Worm (Caenorhabditis elegans) whole organism, L2 larva: Measurements from ENCODE around the gene nhr-126.

Experiments
- C34F6.9 ChIP-seq: fragments of 150-350 bp; optimal IDR thresholded peaks from 2 replicates; lab custom pipeline; 2014; ENCODE audit warnings: missing biosample characterization, missing genetic modification characterization
- F13H6.1 ChIP-seq: sonication (generic microtip); optimal IDR thresholded peaks from 2 replicates; lab custom pipeline; 2016; ENCODE audit warnings: missing genetic modification characterization, missing compliant biosample characterization
- R02D3.7 ChIP-seq: fragments of 150-350 bp; optimal IDR thresholded peaks from 2 replicates; lab custom pipeline; 2014; ENCODE audit warnings: missing biosample characterization, missing genetic modification characterization
- Y55F3AM.14 ChIP-seq: fragments of 200-800 bp; sonication (Bioruptor generic); optimal IDR thresholded peaks from 2 replicates; lab custom pipeline; 2018; ENCODE audit warnings: mild to moderate bottlenecking, missing genetic modification characterization, missing compliant biosample characterization
- ZK546.5 ChIP-seq: sonication (generic microtip); optimal IDR thresholded peaks from 2 replicates; lab custom pipeline; 2017; ENCODE audit warnings: missing biosample characterization, missing genetic modification characterization
- alr-1 ChIP-seq: fragments of 150-350 bp; optimal IDR thresholded peaks from 2 replicates; lab custom pipeline; 2014; ENCODE audit warnings: missing biosample characterization, missing genetic modification characterization
- aly-2 ChIP-seq: fragments of 150-350 bp; optimal IDR thresholded peaks from 2 replicates; lab custom pipeline; 2014; ENCODE audit warnings: missing biosample characterization, missing genetic modification characterization
- blmp-1 ChIP-seq: sonication (generic microtip); optimal IDR thresholded peaks from 2 replicates; lab custom pipeline; 2017; ENCODE audit warnings: missing genetic modification characterization, mild to moderate bottlenecking, missing compliant biosample characterization, antibody characterized with exemption, moderate library complexity; ENCODE audit not compliant: insufficient read depth
- ceh-16 ChIP-seq: fragments of 150-350 bp; optimal IDR thresholded peaks from 2 replicates; lab custom pipeline; 2014; ENCODE audit warnings: missing biosample characterization, missing genetic modification characterization
- ceh-82 ChIP-seq: fragments of 150-350 bp; optimal IDR thresholded peaks from 2 replicates; lab custom pipeline; 2014; ENCODE audit warnings: missing biosample characterization, missing genetic modification characterization
- crh-2 ChIP-seq: sonication (generic microtip); optimal IDR thresholded peaks from 2 replicates; lab custom pipeline; 2017; ENCODE audit warnings: missing biosample characterization, missing genetic modification characterization
- elt-1 ChIP-seq: fragments of 150-350 bp; optimal IDR thresholded peaks from 2 replicates; lab custom pipeline; 2014; ENCODE audit warnings: missing biosample characterization, missing genetic modification characterization
- fos-1 ChIP-seq: fragments of 150-350 bp; optimal IDR thresholded peaks from 2 replicates; lab custom pipeline; 2014; ENCODE audit warnings: missing biosample characterization, missing genetic modification characterization
- gmeb-1 ChIP-seq: fragments of 150-350 bp; optimal IDR thresholded peaks from 2 replicates; lab custom pipeline; 2014; ENCODE audit warnings: missing biosample characterization, missing genetic modification characterization
- lin-11 ChIP-seq: fragments of 150-350 bp; sonication (generic microtip); optimal IDR thresholded peaks from 2 replicates; lab custom pipeline; 2014; ENCODE audit warnings: missing biosample characterization, missing genetic modification characterization, inconsistent platforms, mixed read lengths
- lin-13 ChIP-seq: fragments of 150-350 bp; optimal IDR thresholded peaks from 2 replicates; lab custom pipeline; 2014; ENCODE audit warnings: missing biosample characterization, missing genetic modification reagents, missing genetic modification characterization
- lin-39 ChIP-seq: fragments of 150-350 bp; optimal IDR thresholded peaks from 2 replicates; lab custom pipeline; 2014; ENCODE audit warnings: missing biosample characterization, missing genetic modification reagents, missing genetic modification characterization
- lsy-2 ChIP-seq, 2 experiments: fragments of 150-350 bp in 1 of 2; sonication (generic microtip) in 1 of 2; optimal IDR thresholded peaks; 2 replicates each; lab custom pipeline; 2014 to 2017; ENCODE audit warnings: missing biosample characterization in 2 of 2, missing genetic modification characterization in 2 of 2
- mab-5 ChIP-seq: fragments of 150-350 bp; optimal IDR thresholded peaks from 2 replicates; lab custom pipeline; 2014; ENCODE audit warnings: missing biosample characterization, missing genetic modification characterization
- nhr-10 ChIP-seq: sonication (generic microtip); optimal IDR thresholded peaks from 2 replicates; lab custom pipeline; 2017; ENCODE audit warnings: missing biosample characterization, missing genetic modification characterization
- nhr-11 ChIP-seq: fragments of 150-350 bp; optimal IDR thresholded peaks from 2 replicates; lab custom pipeline; 2014; ENCODE audit warnings: missing biosample characterization, missing genetic modification characterization
- nhr-12 ChIP-seq: fragments of 150-350 bp; optimal IDR thresholded peaks from 2 replicates; lab custom pipeline; 2014; ENCODE audit warnings: missing biosample characterization, missing genetic modification characterization
- nhr-129 ChIP-seq: fragments of 150-350 bp; optimal IDR thresholded peaks from 2 replicates; lab custom pipeline; 2014; ENCODE audit warnings: missing biosample characterization, missing genetic modification characterization
- nhr-21 ChIP-seq: fragments of 150-350 bp; optimal IDR thresholded peaks from 2 replicates; lab custom pipeline; 2014; ENCODE audit warnings: missing biosample characterization, missing genetic modification characterization
- nhr-23 ChIP-seq: fragments of 150-350 bp; optimal IDR thresholded peaks from 2 replicates; lab custom pipeline; 2014; ENCODE audit warnings: missing biosample characterization, missing genetic modification reagents, missing genetic modification characterization
- nhr-237 ChIP-seq: fragments of 150-350 bp; optimal IDR thresholded peaks from 2 replicates; lab custom pipeline; 2014; ENCODE audit warnings: missing biosample characterization, missing genetic modification characterization
- nhr-25 ChIP-seq: fragments of 150-350 bp; sonication (generic microtip); optimal IDR thresholded peaks from 3 replicates; lab custom pipeline; 2014; ENCODE audit warnings: missing biosample characterization, missing genetic modification characterization
- nhr-6 ChIP-seq: fragments of 150-350 bp; optimal IDR thresholded peaks from 2 replicates; lab custom pipeline; 2014; ENCODE audit warnings: missing biosample characterization, missing genetic modification characterization
- nhr-77 ChIP-seq: fragments of 150-350 bp; optimal IDR thresholded peaks from 2 replicates; lab custom pipeline; 2014; ENCODE audit warnings: missing biosample characterization, missing genetic modification characterization
- peb-1 ChIP-seq: fragments of 150-350 bp; optimal IDR thresholded peaks from 2 replicates; lab custom pipeline; 2014; ENCODE audit warnings: missing biosample characterization, missing genetic modification characterization
- sem-4 ChIP-seq: fragments of 150-350 bp; optimal IDR thresholded peaks from 2 replicates; lab custom pipeline; 2014; ENCODE audit warnings: missing biosample characterization, missing genetic modification reagents, missing genetic modification characterization
- skn-1 ChIP-seq: sonication (generic microtip); optimal IDR thresholded peaks from 2 replicates; lab custom pipeline; 2017; ENCODE audit warnings: missing biosample characterization, missing genetic modification characterization
- sma-3 ChIP-seq: sonication (generic microtip); optimal IDR thresholded peaks from 2 replicates; lab custom pipeline; 2016; ENCODE audit warnings: missing genetic modification reagents, missing genetic modification characterization, missing compliant biosample characterization
- sma-9 ChIP-seq, 2 experiments: fragments of 150-350 bp in 1 of 2; sonication (generic microtip) in 1 of 2; optimal IDR thresholded peaks; 2 replicates each; lab custom pipeline; 2014 to 2016; ENCODE audit warnings: missing genetic modification characterization in 2 of 2, mild to moderate bottlenecking in 1 of 2, missing biosample characterization in 1 of 2, missing compliant biosample characterization in 1 of 2, missing genetic modification reagents in 1 of 2, moderate library complexity in 1 of 2
- snpc-4 ChIP-seq: fragments of 150-350 bp; optimal IDR thresholded peaks from 2 replicates; lab custom pipeline; 2014; ENCODE audit warnings: missing biosample characterization, missing genetic modification characterization
- unc-39 ChIP-seq: fragments of 150-350 bp; optimal IDR thresholded peaks from 2 replicates; lab custom pipeline; 2014; ENCODE audit warnings: missing biosample characterization, missing genetic modification characterization
- unc-55 ChIP-seq: fragments of 150-350 bp; sonication (generic microtip); optimal IDR thresholded peaks from 3 replicates; lab custom pipeline; 2014; ENCODE audit warnings: missing biosample characterization, missing genetic modification reagents, missing genetic modification characterization
- zag-1 ChIP-seq: fragments of 150-350 bp; optimal IDR thresholded peaks from 2 replicates; lab custom pipeline; 2014; ENCODE audit warnings: missing biosample characterization, missing genetic modification characterization
- ztf-1 ChIP-seq: fragments of 200-800 bp; sonication (Bioruptor generic); conservative IDR thresholded peaks from 2 replicates; pipeline ENCODE4 v1.3.6; 2022; ENCODE audit warnings: missing genetic modification characterization, missing compliant biosample characterization
- ztf-11 ChIP-seq: sonication (generic microtip); optimal IDR thresholded peaks from 2 replicates; lab custom pipeline; 2017; ENCODE audit warnings: missing biosample characterization, missing genetic modification characterization
- ztf-4 ChIP-seq: fragments of 150-350 bp; optimal IDR thresholded peaks from 2 replicates; lab custom pipeline; 2014; ENCODE audit warnings: missing biosample characterization, missing genetic modification characterization

Gene nhr-126

ce11 chrV:2211936-2212335 is 16.9 kb upstream of the nhr-126 start, which contains the start of gene nhr-133 (continued):
- TF ChIP-seq ZK546.5 (no peak), nhr-12 (tag; lab: Kevin White, UChicago) (no peak), peb-1 (tag; lab: Kevin White, UChicago) (no peak), Y55F3AM.14 (GFP tag; lab: Kevin White, UChicago) (no peak), nhr-23 (tag; lab: Kevin White, UChicago) (no peak), nhr-21 (tag; lab: Kevin White, UChicago) (no peak)

ce11 chrV:2214428-2215038 is 14.3 kb upstream of the nhr-126 start, which contains the start of gene nhr-184:
nhr-184 (minus strand) TSS chrV:2214478.
- no peak for TF ChIP-seq sma-3 (GFP tag; lab: Kevin White, UChicago)
- no peak for TF ChIP-seq crh-2 (tag; lab: Kevin White, UChicago)
- no peak for TF ChIP-seq skn-1
- TF ChIP-seq lin-13 (GFP tag; lab: Kevin White, UChicago): no peak
- TF ChIP-seq Y55F3AM.14 (GFP tag; lab: Kevin White, UChicago): no peak
- TF ChIP-seq nhr-23 (tag; lab: Kevin White, UChicago): no peak
- TF ChIP-seq snpc-4 (tag; lab: Kevin White, UChicago): no peak
- peak; percentile 56 for TF ChIP-seq fos-1 (tag; lab: Kevin White, UChicago)
- TF ChIP-seq sem-4 (tag; lab: Kevin White, UChicago): no peak
- peak; percentile 2 for TF ChIP-seq gmeb-1 (tag; lab: Kevin White, UChicago)
- TF ChIP-seq lin-11 (tag; lab: Kevin White, UChicago): no peak
- TF ChIP-seq ztf-4 (tag; lab: Kevin White, UChicago): no peak
- peak in 1 of 2 experiments; percentile 21 for TF ChIP-seq lsy-2 (tag; optimal IDR thresholded peaks at IDR 0.05; lab: Kevin White, UChicago)
- no peak for TF ChIP-seq nhr-12 (tag; lab: Kevin White, UChicago)
- no peak for TF ChIP-seq zag-1
- no peak for TF ChIP-seq nhr-6 (tag; lab: Kevin White, UChicago)
- TF ChIP-seq ztf-11 (tag; lab: Kevin White, UChicago): no peak
- no peak for TF ChIP-seq C34F6.9 (tag; lab: Kevin White, UChicago)
- no peak for TF ChIP-seq nhr-129 (tag; lab: Kevin White, UChicago)
- no peak for TF ChIP-seq alr-1
- no peak for TF ChIP-seq nhr-237 (tag; lab: Kevin White, UChicago)
- peak; percentile 35 for TF ChIP-seq sma-9 (GFP tag; optimal IDR thresholded peaks at IDR 0.05; lab: Kevin White, UChicago)
- TF ChIP-seq sma-9 (tag; optimal IDR thresholded peaks at IDR 0.05; lab: Kevin White, UChicago): no peak
- TF ChIP-seq aly-2: no peak
- no peak for TF ChIP-seq ceh-82 (tag; lab: Kevin White, UChicago)
- TF ChIP-seq mab-5 (tag; lab: Kevin White, UChicago): no peak
- TF ChIP-seq unc-55: peak; percentile 30
- TF ChIP-seq elt-1 (tag; lab: Kevin White, UChicago): no peak
- no peak for TF ChIP-seq R02D3.7 (tag; lab: Kevin White, UChicago)
- no peak for TF ChIP-seq unc-39
- TF ChIP-seq nhr-77 (tag; lab: Kevin White, UChicago): no peak
- TF ChIP-seq ZK546.5: no peak

- TF ChIP-seq elt-1 (tag; lab: Kevin White, UChicago) (no peak), peb-1 (tag; lab: Kevin White, UChicago) (no peak), nhr-11 (tag; lab: Kevin White, UChicago) (no peak)
Observed at ce11 chrV:2215352-2215751, 13.5 kb upstream of the nhr-126 start, which contains the start of gene nstp-8. nstp-8 (plus strand) TSS chrV:2215652.

ce11 chrV:2216927-2217326 is 12.0 kb upstream of the nhr-126 start:
- TF ChIP-seq Y55F3AM.14 (GFP tag; lab: Kevin White, UChicago): no peak

- TF ChIP-seq nhr-10 (tag; lab: Kevin White, UChicago) (no peak), mab-5 (tag; lab: Kevin White, UChicago) (no peak), nhr-21 (tag; lab: Kevin White, UChicago) (no peak), sma-3 (GFP tag; lab: Kevin White, UChicago) (no peak), nhr-23 (tag; lab: Kevin White, UChicago) (no peak), nhr-11 (tag; lab: Kevin White, UChicago) (no peak), nhr-129 (tag; lab: Kevin White, UChicago) (peak; percentile 63), ZK546.5 (no peak), unc-39 (no peak), lin-39 (tag; lab: Kevin White, UChicago) (no peak), C34F6.9 (tag; lab: Kevin White, UChicago) (peak; percentile 26), ztf-1 (GFP tag; lab: Robert Waterston, UW) (no peak), nhr-77 (tag; lab: Kevin White, UChicago) (no peak), sma-9 (GFP tag; optimal IDR thresholded peaks at IDR 0.05; lab: Kevin White, UChicago) (peak; percentile 79), sma-9 (tag; optimal IDR thresholded peaks at IDR 0.05; lab: Kevin White, UChicago) (no peak), nhr-25 (tag; lab: Kevin White, UChicago) (peak; percentile 31), blmp-1 (tag; lab: Kevin White, UChicago) (no peak), crh-2 (tag; lab: Kevin White, UChicago) (peak; percentile 59), zag-1 (no peak), lin-13 (GFP tag; lab: Kevin White, UChicago) (no peak), R02D3.7 (tag; lab: Kevin White, UChicago) (no peak), F13H6.1 (tag; lab: Kevin White, UChicago) (peak; percentile 25), lsy-2 (tag; optimal IDR thresholded peaks at IDR 0.05; lab: Kevin White, UChicago) (peak in 1 of 2 experiments; percentile 47), ztf-4 (tag; lab: Kevin White, UChicago) (no peak), ceh-16 (tag; lab: Kevin White, UChicago) (no peak), fos-1 (tag; lab: Kevin White, UChicago) (peak; percentile 71), Y55F3AM.14 (GFP tag; lab: Kevin White, UChicago) (no peak)
Observed at ce11 chrV:2218803-2219202, 10.1 kb upstream of the nhr-126 start, which contains the start of gene nhr-56. nhr-56 (plus strand) TSS chrV:2219004.
